Worm (Caenorhabditis elegans) whole organism, late embryonic: ENCODE results near the gene pezo-1.

ENCODE experiments used
- C08G9.2 ChIP-seq: sonication (generic microtip); optimal IDR thresholded peaks from 2 replicates; lab custom pipeline; 2016; ENCODE audit warnings: mild to moderate bottlenecking, missing genetic modification characterization, moderate library complexity, missing compliant biosample characterization
- C38D4.7 ChIP-seq: fragments of 200-800 bp; sonication (Bioruptor generic); optimal IDR thresholded peaks from 2 replicates; lab custom pipeline; 2018; ENCODE audit warnings: mild to moderate bottlenecking, missing genetic modification characterization, moderate library complexity, missing compliant biosample characterization
- F13H6.1 ChIP-seq: sonication (generic microtip); optimal IDR thresholded peaks from 2 replicates; lab custom pipeline; 2016; ENCODE audit warnings: missing genetic modification characterization, missing compliant biosample characterization
- K09A11.1 ChIP-seq: sonication (generic microtip); optimal IDR thresholded peaks from 2 replicates; lab custom pipeline; 2017; ENCODE audit warnings: antibody characterized with exemption, mild to moderate bottlenecking, missing genetic modification characterization, missing compliant biosample characterization; ENCODE audit not compliant: insufficient read depth
- T23F11.4 ChIP-seq: fragments of 200-800 bp; sonication (Bioruptor generic); optimal IDR thresholded peaks from 2 replicates; lab custom pipeline; 2018; ENCODE audit warnings: mild to moderate bottlenecking, missing genetic modification characterization, missing compliant biosample characterization
- Y22D7AL.16 ChIP-seq: sonication (generic microtip); optimal IDR thresholded peaks from 2 replicates; lab custom pipeline; 2016; ENCODE audit warnings: missing genetic modification characterization, missing compliant biosample characterization
- ama-1 ChIP-seq: fragments of 150-350 bp; optimal IDR thresholded peaks from 2 replicates; lab custom pipeline; 2014
- ceh-18 ChIP-seq: sonication (generic microtip); optimal IDR thresholded peaks from 2 replicates; lab custom pipeline; 2016; ENCODE audit warnings: missing genetic modification characterization, missing compliant biosample characterization
- ceh-19 ChIP-seq: fragments of 200-800 bp; sonication (Bioruptor generic); optimal IDR thresholded peaks from 2 replicates; lab custom pipeline; 2018; ENCODE audit warnings: mild to moderate bottlenecking, missing genetic modification characterization, missing compliant biosample characterization
- ceh-24 ChIP-seq: sonication (generic microtip); optimal IDR thresholded peaks from 2 replicates; lab custom pipeline; 2016; ENCODE audit warnings: mild to moderate bottlenecking, missing genetic modification characterization, missing compliant biosample characterization
- ceh-34 ChIP-seq: sonication (generic microtip); optimal IDR thresholded peaks from 2 replicates; lab custom pipeline; 2016; ENCODE audit warnings: mild to moderate bottlenecking, missing genetic modification characterization, missing compliant biosample characterization
- ceh-45 ChIP-seq: fragments of 200-800 bp; sonication (Bioruptor generic); IDR thresholded peaks from 2 replicates; pipeline ENCODE4 v1.3.6; 2022; ENCODE audit warnings: missing genetic modification reagents, missing genetic modification characterization, missing compliant biosample characterization
- ceh-48 ChIP-seq: sonication (generic microtip); optimal IDR thresholded peaks from 2 replicates; lab custom pipeline; 2016; ENCODE audit warnings: missing genetic modification characterization, inconsistent platforms, missing compliant biosample characterization
- ceh-6 ChIP-seq: fragments of 200-800 bp; sonication (Bioruptor generic); optimal IDR thresholded peaks from 2 replicates; lab custom pipeline; 2018; ENCODE audit warnings: mild to moderate bottlenecking, missing genetic modification characterization, missing compliant biosample characterization
- ceh-9 ChIP-seq: sonication (generic microtip); optimal IDR thresholded peaks from 2 replicates; lab custom pipeline; 2016; ENCODE audit warnings: mild to moderate bottlenecking, missing genetic modification characterization, inconsistent platforms, missing compliant biosample characterization
- che-1 ChIP-seq: sonication (generic microtip); optimal IDR thresholded peaks from 2 replicates; lab custom pipeline; 2016; ENCODE audit warnings: mild to moderate bottlenecking, missing genetic modification characterization, missing compliant biosample characterization
- dmd-4 ChIP-seq: sonication (generic microtip); optimal IDR thresholded peaks from 2 replicates; lab custom pipeline; 2016; ENCODE audit warnings: borderline replicate concordance, missing genetic modification characterization, missing compliant biosample characterization
- elt-2 ChIP-seq: sonication (generic microtip); optimal IDR thresholded peaks from 2 replicates; lab custom pipeline; 2016; ENCODE audit warnings: missing genetic modification reagents, missing genetic modification characterization, missing compliant biosample characterization
- eyg-1 ChIP-seq: sonication (generic microtip); optimal IDR thresholded peaks from 2 replicates; lab custom pipeline; 2016; ENCODE audit warnings: missing genotype, missing genetic modification characterization, missing compliant biosample characterization
- gmeb-2 ChIP-seq: sonication (generic microtip); optimal IDR thresholded peaks from 2 replicates; lab custom pipeline; 2016; ENCODE audit warnings: missing genetic modification characterization, inconsistent platforms, missing compliant biosample characterization
- hlh-13 ChIP-seq: fragments of 200-800 bp; sonication (Bioruptor generic); optimal IDR thresholded peaks from 2 replicates; lab custom pipeline; 2018; ENCODE audit warnings: mild to moderate bottlenecking, missing genetic modification characterization, missing compliant biosample characterization
- hlh-15 ChIP-seq: sonication (generic microtip); optimal IDR thresholded peaks from 2 replicates; lab custom pipeline; 2016; ENCODE audit warnings: missing genetic modification characterization, missing compliant biosample characterization
- hlh-8 ChIP-seq: sonication (generic microtip); optimal IDR thresholded peaks from 2 replicates; lab custom pipeline; 2016; ENCODE audit warnings: missing genotype, missing genetic modification characterization, missing compliant biosample characterization
- madf-2 ChIP-seq: sonication (generic microtip); optimal IDR thresholded peaks from 2 replicates; lab custom pipeline; 2017; ENCODE audit warnings: missing genetic modification characterization, missing compliant biosample characterization
- mec-3 ChIP-seq: sonication (generic microtip); optimal IDR thresholded peaks from 2 replicates; lab custom pipeline; 2016; ENCODE audit warnings: borderline replicate concordance, missing genetic modification characterization, missing compliant biosample characterization
- nfya-1 ChIP-seq: sonication (generic microtip); optimal IDR thresholded peaks from 2 replicates; lab custom pipeline; 2017; ENCODE audit warnings: missing genetic modification characterization, mild to moderate bottlenecking, missing compliant biosample characterization, antibody characterized with exemption, moderate library complexity
- pat-9 ChIP-seq: fragments of 200-800 bp; sonication (Bioruptor generic); optimal IDR thresholded peaks from 2 replicates; lab custom pipeline; 2018; ENCODE audit warnings: mild to moderate bottlenecking, missing genetic modification characterization, moderate library complexity, missing compliant biosample characterization
- pha-4 ChIP-seq: fragments of 150-350 bp; optimal IDR thresholded peaks from 2 replicates; lab custom pipeline; 2018; ENCODE audit warnings: missing biosample characterization, missing genetic modification reagents, missing genetic modification characterization
- sdc-2 ChIP-seq: sonication (generic microtip); optimal IDR thresholded peaks from 2 replicates; lab custom pipeline; 2016; ENCODE audit warnings: missing genotype, missing genetic modification characterization, missing compliant biosample characterization
- sox-2 ChIP-seq: fragments of 200-800 bp; sonication (Bioruptor generic); IDR thresholded peaks from 2 replicates; pipeline ENCODE4 v1.3.6; 2022; ENCODE audit warnings: missing genetic modification reagents, missing genetic modification characterization, missing compliant biosample characterization
- ttx-3 ChIP-seq: sonication (generic microtip); optimal IDR thresholded peaks from 2 replicates; lab custom pipeline; 2016; ENCODE audit warnings: missing genetic modification reagents, missing genetic modification characterization, missing compliant biosample characterization
- unc-55 ChIP-seq: sonication (generic microtip); optimal IDR thresholded peaks from 2 replicates; lab custom pipeline; 2017; ENCODE audit warnings: missing biosample characterization, missing genetic modification reagents, missing genetic modification characterization
- zip-5 ChIP-seq: sonication (generic microtip); optimal IDR thresholded peaks from 2 replicates; lab custom pipeline; 2016; ENCODE audit warnings: missing genetic modification characterization, missing compliant biosample characterization

Gene pezo-1

DNA sequence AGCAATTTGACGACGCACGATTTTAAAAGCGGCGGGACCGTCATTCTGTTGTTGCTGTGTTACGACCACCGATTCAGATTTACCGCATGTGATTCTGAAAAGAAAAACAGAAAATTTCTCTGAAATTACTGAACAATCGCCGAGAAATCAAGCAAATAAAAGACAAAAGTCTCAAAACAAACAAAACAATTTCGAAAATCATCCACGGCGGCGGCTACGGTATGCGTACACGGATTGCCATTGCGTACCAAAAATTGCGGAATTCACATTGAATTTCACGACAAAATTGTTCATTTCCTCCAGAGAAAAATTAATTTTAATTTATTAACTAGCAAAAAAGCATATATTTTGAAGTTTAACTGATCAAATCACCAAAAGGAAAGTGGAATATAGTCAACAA is at the start of gene pezo-1:
Gene pezo-1, minus strand, starts transcription at position 101 of the 400 bp plus-strand sequence.
- TF ChIP-seq pat-9 (tag; lab: Kevin White, UChicago) (no peak), ceh-45 (GFP tag; lab: Robert Waterston, UW) (no peak), hlh-8 (tag; lab: Kevin White, UChicago) (no peak), C38D4.7 (no peak), ceh-9 (tag; lab: Kevin White, UChicago) (no peak), F13H6.1 (tag; lab: Kevin White, UChicago) (no peak), ceh-48 (tag; lab: Kevin White, UChicago) (no peak), K09A11.1 (no peak), ceh-18 (tag; lab: Kevin White, UChicago) (no peak), Y22D7AL.16 (no peak), sox-2 (GFP tag; lab: Robert Waterston, UW) (no peak), ceh-24 (tag; lab: Kevin White, UChicago) (no peak), hlh-15 (no peak), ceh-6 (GFP tag; lab: Kevin White, UChicago) (no peak), zip-5 (tag; lab: Kevin White, UChicago) (no peak)
- TF ChIP-seq, all 69 proteins: peak for 0

DNA sequence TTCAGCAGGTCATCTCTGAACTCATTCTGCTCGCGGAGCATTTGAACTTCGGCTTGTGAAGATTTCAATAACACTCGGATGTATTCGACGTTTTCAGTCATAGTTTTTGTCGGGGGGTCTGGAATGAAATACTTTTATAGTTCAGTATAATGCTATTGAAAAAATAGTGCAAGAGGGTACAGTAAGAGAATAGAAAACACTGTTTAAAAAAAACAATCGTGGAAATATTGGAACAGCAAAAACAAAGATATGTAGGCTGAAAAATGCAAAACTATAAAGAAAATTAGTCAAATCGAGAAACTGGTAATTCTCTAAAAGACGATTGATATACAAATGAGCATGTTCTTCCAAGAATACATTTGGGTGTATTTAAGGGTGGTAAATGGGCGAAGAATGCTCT is 41.7 kb upstream of the pezo-1 start, which contains the start of gene F56D5.5:
Gene F56D5.5, minus strand, starts transcription at position 101 of the 400 bp plus-strand sequence.
- TF ChIP-seq hlh-13 (GFP tag; lab: Kevin White, UChicago) (no peak), eyg-1 (tag; lab: Kevin White, UChicago) (no peak), unc-55 (GFP tag; lab: Kevin White, UChicago) (no peak), zip-5 (tag; lab: Kevin White, UChicago) (no peak), elt-2 (tag; lab: Kevin White, UChicago) (no peak), hlh-8 (tag; lab: Kevin White, UChicago) (no peak), ceh-34 (tag; lab: Kevin White, UChicago) (no peak), sdc-2 (tag; lab: Kevin White, UChicago) (no peak), ama-1 (lab: Kevin White, UChicago) (no peak), ceh-45 (GFP tag; lab: Robert Waterston, UW) (no peak), ceh-19 (GFP tag; lab: Kevin White, UChicago) (no peak), C08G9.2 (tag; lab: Kevin White, UChicago) (no peak), ceh-48 (tag; lab: Kevin White, UChicago) (no peak), pha-4 (no peak), ttx-3 (tag; lab: Kevin White, UChicago) (no peak)
- TF ChIP-seq, all 69 proteins: peak for 0

DNA sequence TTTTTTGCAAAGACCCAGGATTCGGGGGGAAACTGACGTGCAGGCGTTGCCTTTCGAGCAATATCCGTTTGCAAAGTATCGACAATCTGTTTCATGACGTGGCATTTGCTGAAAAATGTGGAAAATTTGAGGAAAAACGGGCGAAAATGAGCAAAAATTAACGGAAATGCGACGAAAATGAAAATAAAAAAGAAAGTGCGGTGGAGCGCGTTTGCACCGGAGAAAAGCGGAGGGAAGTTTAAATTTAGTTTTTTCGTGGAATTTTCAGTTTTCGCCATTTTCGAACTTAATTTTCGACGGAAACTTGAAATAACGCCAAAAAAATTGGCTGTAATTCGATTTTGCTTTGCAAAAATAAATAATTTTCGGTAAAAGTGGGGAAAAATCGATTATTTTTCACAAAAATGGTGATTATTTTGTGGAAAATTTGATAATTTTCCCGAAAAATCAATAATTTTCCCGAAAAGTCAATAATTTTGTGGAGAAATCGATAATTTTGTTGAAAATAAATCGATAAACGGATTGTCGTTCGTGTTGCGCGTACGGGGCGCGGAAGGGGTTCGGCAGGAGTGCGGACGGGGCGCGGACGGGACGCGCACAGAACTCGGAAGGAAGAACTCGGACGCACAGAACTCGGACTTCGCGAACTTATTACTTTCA is 37.6 kb upstream of the pezo-1 start:
- TF ChIP-seq ceh-48 (tag; lab: Kevin White, UChicago) (peak; percentile 36), dmd-4 (tag; lab: Kevin White, UChicago) (no peak)

- no peak for TF ChIP-seq gmeb-2 (tag; lab: Kevin White, UChicago)
- TF ChIP-seq mec-3 (tag; lab: Kevin White, UChicago): no peak
- TF ChIP-seq, all 69 proteins: peak for 0
These were observed 35.4 kb upstream of the pezo-1 start, which contains the start of gene F56D5.6 for ce11 chrIV:9401715-9402114. F56D5.6 (plus strand) TSS chrIV:9401922.

DNA sequence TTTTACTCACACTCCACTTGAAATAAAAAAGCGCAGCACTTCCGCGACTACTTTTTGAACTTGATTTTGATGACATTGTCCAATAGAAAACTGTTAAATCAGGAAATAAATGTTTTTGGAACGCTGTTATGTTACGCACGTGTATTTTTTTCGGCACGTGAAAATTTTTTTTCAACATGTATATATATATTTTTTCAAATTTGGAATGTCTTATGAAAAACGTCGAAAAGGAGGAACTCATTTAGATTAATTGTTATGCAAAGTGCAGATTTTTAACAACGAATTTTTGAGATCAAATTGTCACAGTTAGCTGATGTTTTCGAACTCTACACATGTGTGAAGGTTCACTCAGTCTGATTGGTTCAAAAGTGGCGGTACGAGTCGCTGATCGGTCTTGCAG is 32.2 kb upstream of the pezo-1 start, which contains the start of gene F56D5.2:
Gene F56D5.2, minus strand, starts transcription at position 101 of the 400 bp plus-strand sequence.
- no peak for TF ChIP-seq ceh-6 (GFP tag; lab: Kevin White, UChicago)
- no peak for TF ChIP-seq nfya-1 (tag; lab: Kevin White, UChicago)
- TF ChIP-seq ceh-18 (tag; lab: Kevin White, UChicago): no peak
- TF ChIP-seq madf-2 (tag; lab: Kevin White, UChicago): no peak
- no peak for TF ChIP-seq T23F11.4
- TF ChIP-seq che-1 (tag; lab: Kevin White, UChicago): no peak
- TF ChIP-seq ceh-9 (tag; lab: Kevin White, UChicago): no peak
